Worm (Caenorhabditis elegans): ENCODE results near the gene ttr-27.

DNA sequence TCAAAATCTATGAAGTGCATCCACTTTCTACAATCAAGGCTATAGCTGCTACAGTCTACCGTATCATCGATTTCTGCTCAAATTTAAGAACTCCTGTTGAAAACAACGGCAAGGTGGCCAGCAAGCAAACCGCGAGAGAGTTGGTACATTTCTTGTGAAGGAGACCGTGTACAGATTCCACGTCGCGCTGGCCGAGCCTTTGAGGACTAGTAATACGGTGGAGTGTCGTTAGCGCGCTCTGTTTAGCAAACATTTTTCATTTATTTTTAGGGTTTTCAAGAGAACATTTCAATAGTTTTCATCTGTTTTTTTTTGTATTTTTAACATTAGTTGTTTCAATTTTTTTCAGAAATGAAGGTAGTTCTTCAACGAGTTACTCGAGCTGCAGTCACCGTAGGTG, 48.4 kb upstream of the ttr-27 start, which contains the start of gene pqn-68:
- TF ChIP-seq dao-5 (tag; optimal IDR thresholded peaks at IDR 0.05) (no peak), him-1 (tag; optimal IDR thresholded peaks at IDR 0.05) (no peak), W03F9.2 (tag; optimal IDR thresholded peaks at IDR 0.05) (no peak)

Data from whole organism, L4/young adult.